Fruit fly (Drosophila melanogaster) whole organism, embryonic: ENCODE measurements around the gene Dsp1.

Source experiments
- CG10267 ChIP-seq: fragments of 200-800 bp; sonication (Bioruptor generic); optimal IDR thresholded peaks from 2 replicates; lab custom pipeline; 2018; ENCODE audit warnings: missing biosample characterization, mild to moderate bottlenecking, missing genetic modification characterization, moderate library complexity
- CG11247 ChIP-seq: fragments of 200-800 bp; sonication (Bioruptor generic); IDR thresholded peaks from 2 replicates; pipeline ENCODE4 v1.3.6; 2022; ENCODE audit warnings: missing biosample characterization, missing genetic modification characterization
- CG13424 ChIP-seq: fragments of 200-800 bp; sonication (Bioruptor generic); optimal IDR thresholded peaks from 2 replicates; lab custom pipeline; 2019; ENCODE audit warnings: missing biosample characterization, mild to moderate bottlenecking, missing genetic modification characterization, moderate library complexity
- CG15601 ChIP-seq: fragments of 200-800 bp; sonication (Bioruptor generic); optimal IDR thresholded peaks from 3 replicates; lab custom pipeline; 2019; ENCODE audit warnings: missing biosample characterization, mild to moderate bottlenecking, missing genetic modification characterization, moderate library complexity
- CG18011 ChIP-seq: fragments of 200-800 bp; sonication (Bioruptor generic); optimal IDR thresholded peaks from 2 replicates; lab custom pipeline; 2017; ENCODE audit warnings: missing biosample characterization, missing genetic modification characterization, mild to moderate bottlenecking, moderate library complexity, missing genotype
- CG18476 ChIP-seq: fragments of 200-800 bp; sonication (Bioruptor generic); optimal IDR thresholded peaks from 2 replicates; lab custom pipeline; 2016; ENCODE audit warnings: missing biosample characterization, mild to moderate bottlenecking, missing genetic modification characterization
- CG18599 ChIP-seq: fragments of 200-800 bp; sonication (Bioruptor generic); optimal IDR thresholded peaks from 3 replicates; lab custom pipeline; 2017; ENCODE audit warnings: missing biosample characterization, missing genetic modification characterization, mild to moderate bottlenecking, moderate library complexity, missing genetic modification reagents
- CG31388 ChIP-seq: fragments of 200-800 bp; sonication (Bioruptor generic); optimal IDR thresholded peaks from 2 replicates; lab custom pipeline; 2016; ENCODE audit warnings: missing biosample characterization, missing genetic modification characterization
- CG33557 ChIP-seq: fragments of 200-800 bp; sonication (Bioruptor generic); optimal IDR thresholded peaks from 2 replicates; lab custom pipeline; 2019; ENCODE audit warnings: missing biosample characterization, mild to moderate bottlenecking, missing genetic modification characterization, moderate library complexity
- CG4707 ChIP-seq: fragments of 200-800 bp; sonication (Bioruptor generic); optimal IDR thresholded peaks from 2 replicates; lab custom pipeline; 2018; ENCODE audit warnings: missing biosample characterization, mild to moderate bottlenecking, missing genetic modification characterization, moderate library complexity
- CG6272 ChIP-seq: fragments of 200-800 bp; sonication (Bioruptor generic); IDR thresholded peaks from 2 replicates; pipeline ENCODE4 v1.3.6; 2022; ENCODE audit warnings: missing biosample characterization, missing genetic modification characterization
- CG7839 ChIP-seq: fragments of 200-800 bp; sonication (Bioruptor generic); optimal IDR thresholded peaks from 3 replicates; lab custom pipeline; 2018; ENCODE audit warnings: missing biosample characterization, mild to moderate bottlenecking, missing genetic modification characterization, moderate library complexity
- CoRest ChIP-seq: fragments of 200-800 bp; sonication (Bioruptor generic); optimal IDR thresholded peaks from 3 replicates; lab custom pipeline; 2018; ENCODE audit warnings: missing biosample characterization, mild to moderate bottlenecking, missing genetic modification characterization, moderate library complexity
- Dfd ChIP-seq, 2 experiments: fragments of >200 bp; optimal IDR thresholded peaks; 2 replicates each; lab custom pipeline; 2017; ENCODE audit warnings: missing biosample characterization in 2 of 2, missing genetic modification characterization in 2 of 2
- Dip3 ChIP-seq: fragments of 200-800 bp; sonication (Bioruptor generic); optimal IDR thresholded peaks from 3 replicates; lab custom pipeline; 2016; ENCODE audit warnings: missing biosample characterization, missing genetic modification characterization
- Eip74EF ChIP-seq, 2 experiments: fragments of 200-800 bp in 1 of 2; fragments of >200 bp in 1 of 2; sonication (Bioruptor generic) in 1 of 2; optimal IDR thresholded peaks; 2 replicates each; lab custom pipeline; 2017 to 2019; ENCODE audit warnings: missing biosample characterization in 2 of 2, missing genetic modification characterization in 2 of 2, mild to moderate bottlenecking in 1 of 2, moderate library complexity in 1 of 2
- Fer1 ChIP-seq: fragments of 200-800 bp; sonication (Bioruptor generic); optimal IDR thresholded peaks from 2 replicates; lab custom pipeline; 2017; ENCODE audit warnings: missing biosample characterization, mild to moderate bottlenecking, missing genetic modification characterization
- Gsc ChIP-seq: fragments of 200-800 bp; sonication (Bioruptor generic); IDR thresholded peaks from 2 replicates; pipeline ENCODE4 v1.3.6; 2022; ENCODE audit warnings: missing biosample characterization, missing genetic modification characterization
- HLHmδ ChIP-seq: fragments of 200-800 bp; sonication (Bioruptor generic); optimal IDR thresholded peaks from 2 replicates; lab custom pipeline; 2018; ENCODE audit warnings: missing biosample characterization, mild to moderate bottlenecking, missing genetic modification characterization, moderate library complexity
- Hsf ChIP-seq: fragments of 200-800 bp; sonication (Bioruptor generic); optimal IDR thresholded peaks from 3 replicates; lab custom pipeline; 2016; ENCODE audit warnings: missing biosample characterization, missing genetic modification characterization
- Jarid2 ChIP-seq: fragments of 200-800 bp; sonication (Bioruptor generic); optimal IDR thresholded peaks from 3 replicates; lab custom pipeline; 2017; ENCODE audit warnings: mild to moderate bottlenecking, missing biosample characterization, missing genetic modification reagents, missing genetic modification characterization
- Mad ChIP-seq: fragments of 200-800 bp; sonication (Bioruptor generic); optimal IDR thresholded peaks from 2 replicates; lab custom pipeline; 2016; ENCODE audit warnings: missing biosample characterization, missing genetic modification characterization
- NC2β ChIP-seq: fragments of 200-800 bp; sonication (Bioruptor generic); optimal IDR thresholded peaks from 2 replicates; lab custom pipeline; 2016; ENCODE audit warnings: missing biosample characterization, missing genetic modification characterization
- Nf-YB ChIP-seq: fragments of 200-800 bp; sonication (Bioruptor generic); optimal IDR thresholded peaks from 3 replicates; lab custom pipeline; 2019; ENCODE audit warnings: missing biosample characterization, mild to moderate bottlenecking, missing genetic modification characterization, moderate library complexity
- Pdp1 ChIP-seq, 2 experiments: fragments of 200-800 bp; sonication (Bioruptor generic); optimal IDR thresholded peaks; 3 replicates each; lab custom pipeline; 2016; ENCODE audit warnings: missing biosample characterization in 2 of 2, missing genetic modification characterization in 2 of 2, mild to moderate bottlenecking in 1 of 2, moderate library complexity in 1 of 2
- Spps ChIP-seq: fragments of 200-800 bp; sonication (Bioruptor generic); optimal IDR thresholded peaks from 2 replicates; lab custom pipeline; 2018; ENCODE audit warnings: missing biosample characterization, mild to moderate bottlenecking, missing genetic modification characterization
- Xrp1 ChIP-seq: fragments of 200-800 bp; sonication (Bioruptor generic); IDR thresholded peaks from 2 replicates; pipeline ENCODE4 v1.3.6; 2022; ENCODE audit warnings: missing biosample characterization, missing genetic modification characterization
- bcd ChIP-seq: fragments of 200-800 bp; sonication (Bioruptor generic); optimal IDR thresholded peaks from 2 replicates; lab custom pipeline; 2017; ENCODE audit warnings: missing biosample characterization, mild to moderate bottlenecking, missing genetic modification characterization
- caup ChIP-seq: fragments of 200-800 bp; sonication (Bioruptor generic); optimal IDR thresholded peaks from 3 replicates; lab custom pipeline; 2017; ENCODE audit warnings: missing biosample characterization, mild to moderate bottlenecking, missing genetic modification characterization, moderate library complexity; ENCODE audit not compliant: severe bottlenecking
- dmrt99B ChIP-seq: fragments of 200-800 bp; sonication (Bioruptor generic); optimal IDR thresholded peaks from 2 replicates; lab custom pipeline; 2018; ENCODE audit warnings: missing biosample characterization, mild to moderate bottlenecking, missing genetic modification characterization, moderate library complexity
- dysf ChIP-seq: fragments of 200-800 bp; sonication (Bioruptor generic); IDR thresholded peaks from 3 replicates; pipeline ENCODE4 v1.3.6; 2022; ENCODE audit warnings: missing biosample characterization, missing genetic modification characterization
- ems ChIP-seq: fragments of 200-800 bp; sonication (Bioruptor generic); optimal IDR thresholded peaks from 3 replicates; lab custom pipeline; 2016; ENCODE audit warnings: missing biosample characterization, missing genetic modification characterization
- exex ChIP-seq: fragments of 200-800 bp; sonication (Bioruptor generic); optimal IDR thresholded peaks from 4 replicates; lab custom pipeline; 2018; ENCODE audit warnings: missing biosample characterization, mild to moderate bottlenecking, missing genetic modification characterization, moderate library complexity
- gcm ChIP-seq: fragments of 200-800 bp; sonication (Bioruptor generic); optimal IDR thresholded peaks from 2 replicates; lab custom pipeline; 2019; ENCODE audit warnings: missing biosample characterization, mild to moderate bottlenecking, missing genetic modification characterization, moderate library complexity
- gro ChIP-seq: fragments of 200-800 bp; sonication (Bioruptor generic); optimal IDR thresholded peaks from 2 replicates; lab custom pipeline; 2016; ENCODE audit warnings: missing biosample characterization, missing genetic modification characterization
- gt ChIP-seq: fragments of 200-800 bp; sonication (Bioruptor generic); IDR thresholded peaks from 2 replicates; pipeline ENCODE4 v1.3.6; 2022; ENCODE audit warnings: missing biosample characterization, missing genetic modification characterization
- mld ChIP-seq: fragments of 200-800 bp; sonication (Bioruptor generic); IDR thresholded peaks from 3 replicates; pipeline ENCODE4 v1.3.6; 2022; ENCODE audit warnings: missing biosample characterization, missing genetic modification characterization; ENCODE audit not compliant: partially characterized antibody
- nau ChIP-seq: fragments of 200-800 bp; sonication (Bioruptor generic); optimal IDR thresholded peaks from 3 replicates; lab custom pipeline; 2017; ENCODE audit warnings: missing biosample characterization, mild to moderate bottlenecking, missing genetic modification characterization, missing genetic modification reagents
- oc ChIP-seq: fragments of 200-800 bp; sonication (Bioruptor generic); optimal IDR thresholded peaks from 2 replicates; lab custom pipeline; 2018; ENCODE audit warnings: missing biosample characterization, mild to moderate bottlenecking, missing genetic modification characterization, moderate library complexity
- p53 ChIP-seq: fragments of 200-800 bp; sonication (Bioruptor generic); optimal IDR thresholded peaks from 2 replicates; lab custom pipeline; 2016; ENCODE audit warnings: missing biosample characterization, missing genetic modification characterization
- pros ChIP-seq: fragments of 200-800 bp; sonication (Bioruptor generic); optimal IDR thresholded peaks from 3 replicates; lab custom pipeline; 2019; ENCODE audit warnings: missing biosample characterization, mild to moderate bottlenecking, missing genetic modification characterization, moderate library complexity
- rib ChIP-seq: fragments of 200-800 bp; sonication (Bioruptor generic); IDR thresholded peaks from 2 replicates; pipeline ENCODE4 v1.3.6; 2022; ENCODE audit warnings: missing biosample characterization, missing genetic modification characterization
- ro ChIP-seq: fragments of 200-800 bp; sonication (Bioruptor generic); IDR thresholded peaks from 2 replicates; pipeline ENCODE4 v1.3.6; 2022; ENCODE audit warnings: missing biosample characterization, missing genetic modification characterization
- sna ChIP-seq: fragments of 200-800 bp; sonication (Bioruptor generic); IDR thresholded peaks from 2 replicates; pipeline ENCODE4 v1.3.6; 2022; ENCODE audit warnings: missing biosample characterization, missing genetic modification characterization; ENCODE audit not compliant: partially characterized antibody
- tup ChIP-seq: fragments of 200-800 bp; sonication (Bioruptor generic); optimal IDR thresholded peaks from 2 replicates; lab custom pipeline; 2016; ENCODE audit warnings: missing biosample characterization, mild to moderate bottlenecking, missing genetic modification characterization, moderate library complexity
- tx ChIP-seq: fragments of 200-800 bp; sonication (Bioruptor generic); optimal IDR thresholded peaks from 2 replicates; lab custom pipeline; 2016; ENCODE audit warnings: missing biosample characterization, missing genetic modification characterization

Dsp1 gene

dm6 chrX:16384843-16385726 lies 51.7 kb downstream of the Dsp1 start, which contains the start of the genes CG9992 and CG4239 (continued):
- TF ChIP-seq CG18011 (GFP tag; lab: Kevin White, UChicago) = no peak
- no peak for TF ChIP-seq p53 (GFP tag; lab: Kevin White, UChicago)
- TF ChIP-seq Jarid2 (GFP tag; lab: Kevin White, UChicago) = no peak
- TF ChIP-seq dysf (GFP tag; lab: Robert Waterston, UW) = peak; percentile 73
- TF ChIP-seq oc (tag; lab: Kevin White, UChicago) = no peak
- peak; percentile 65 for TF ChIP-seq bcd (GFP tag; lab: Kevin White, UChicago)
- TF ChIP-seq Eip74EF (GFP tag; optimal IDR thresholded peaks at IDR 0.05; lab: Kevin White, UChicago) = peak in 1 of 2 experiments; percentile 66
- TF ChIP-seq dmrt99B = peak; percentile 53
- TF ChIP-seq mld (GFP tag; lab: Robert Waterston, UW) = no peak
- peak; percentile 85 for TF ChIP-seq CoRest (tag; lab: Kevin White, UChicago)

dm6 chrX:16385942-16386392 lies 52.6 kb downstream of the Dsp1 start:
- TF ChIP-seq Gsc (GFP tag; lab: Robert Waterston, UW) (no peak), gt (GFP tag; lab: Robert Waterston, UW) (no peak), CG33557 (GFP tag; lab: Kevin White, UChicago) (no peak), caup (GFP tag; lab: Kevin White, UChicago) (peak; percentile 72), CG6272 (no peak), CG15601 (tag; lab: Kevin White, UChicago) (no peak), CG31388 (no peak), ro (GFP tag; lab: Robert Waterston, UW) (no peak), pros (no peak), nau (GFP tag; lab: Kevin White, UChicago) (no peak), gcm (peak; percentile 18), Nf-YB (GFP tag; lab: Kevin White, UChicago) (no peak), CG18476 (GFP tag; lab: Kevin White, UChicago) (no peak), CG13424 (tag; lab: Kevin White, UChicago) (peak; percentile 35), Mad (no peak), Spps (no peak), tx (GFP tag; lab: Kevin White, UChicago) (no peak), ems (peak; percentile 1), CG11247 (GFP tag; lab: Robert Waterston, UW) (no peak), sna (GFP tag; lab: Robert Waterston, UW) (no peak), gro (GFP tag; lab: Kevin White, UChicago) (peak; percentile 45), HLHmδ (no peak), Hsf (GFP tag; lab: Kevin White, UChicago) (no peak), Eip74EF (GFP tag; optimal IDR thresholded peaks at IDR 0.05; lab: Kevin White, UChicago) (peak in 1 of 2 experiments; percentile 37), NC2β (GFP tag; lab: Kevin White, UChicago) (no peak), Xrp1 (GFP tag; lab: Robert Waterston, UW) (no peak; the same call in 1 of the 2 replicates), Fer1 (GFP tag; lab: Kevin White, UChicago) (peak; percentile 51), CG10267 (tag; lab: Kevin White, UChicago) (no peak), CG4707 (GFP tag; lab: Kevin White, UChicago) (no peak), exex (tag; lab: Kevin White, UChicago) (peak; percentile 54), rib (no peak), Pdp1 (GFP tag; optimal IDR thresholded peaks at IDR 0.05; lab: Kevin White, UChicago) (no peak), Dip3 (GFP tag; lab: Kevin White, UChicago) (peak; percentile 37), Dfd (GFP tag; optimal IDR thresholded peaks at IDR 0.05; lab: Kevin White, UChicago) (no peak), CG7839 (tag; lab: Kevin White, UChicago) (peak; percentile 62), tup (GFP tag; lab: Kevin White, UChicago) (no peak), CG18599 (GFP tag; lab: Kevin White, UChicago) (peak; percentile 73)
